Worm (Caenorhabditis elegans): ENCODE measurements around the gene cutl-3.

The cutl-3 gene

ce11 chrX:14961471-14961870, 37.5 kb downstream of the cutl-3 start, which contains the start of gene idpp-3 (continued):
- TF ChIP-seq lsl-1 (GFP tag; optimal IDR thresholded peaks at IDR 0.05) (no peak), repo-1 (tag; optimal IDR thresholded peaks at IDR 0.05) (no peak), bed-2 (GFP tag; IDR thresholded peaks at IDR 0.05) (no peak), F57C9.4 (tag; optimal IDR thresholded peaks at IDR 0.05) (no peak)

- TF ChIP-seq zfh-2 (GFP tag; conservative IDR thresholded peaks at IDR 0.05): peak; percentile 90
- TF ChIP-seq dox-1 (GFP tag; IDR thresholded peaks at IDR 0.05): no peak
- peak; percentile 76 for TF ChIP-seq egrh-3 (GFP tag; IDR thresholded peaks at IDR 0.05)
- 0 out of 2 replicates have a peak, but pooled peaks have one; percentile 12 for TF ChIP-seq mcd-1 (GFP tag; IDR thresholded peaks at IDR 0.05)
- no peak for TF ChIP-seq madf-8 (GFP tag; conservative IDR thresholded peaks at IDR 0.05)
Measured at ce11 chrX:14960841-14961240, 38.2 kb downstream of the cutl-3 start.

ce11 chrX:14959393-14960073, 39.5 kb downstream of the cutl-3 start:
- no peak for TF ChIP-seq tlf-1 (GFP tag; optimal IDR thresholded peaks at IDR 0.05)
- TF ChIP-seq B0035.1 (tag; optimal IDR thresholded peaks at IDR 0.05): no peak
- TF ChIP-seq aptf-2 (GFP tag; conservative IDR thresholded peaks at IDR 0.05): no peak
- TF ChIP-seq F33H1.4 (GFP tag; IDR thresholded peaks at IDR 0.05): no peak
- TF ChIP-seq F57A8.1 (GFP tag; optimal IDR thresholded peaks at IDR 0.05): no peak

- no peak for TF ChIP-seq him-1 (tag; optimal IDR thresholded peaks at IDR 0.05)
Measured at ce11 chrX:14958401-14958800, 40.6 kb downstream of the cutl-3 start.

ce11 chrX:14957176-14957575, 41.8 kb downstream of the cutl-3 start:
- TF ChIP-seq aptf-2 (GFP tag; conservative IDR thresholded peaks at IDR 0.05) (no peak), nfya-1 (tag; optimal IDR thresholded peaks at IDR 0.05; ENCODE audit: borderline replicate concordance, insufficient read depth) (no peak), egl-44 (GFP tag; IDR thresholded peaks at IDR 0.05) (no peak), C17E4.6 (GFP tag; IDR thresholded peaks at IDR 0.05) (no peak), mcd-1 (GFP tag; IDR thresholded peaks at IDR 0.05) (no peak), nhr-179 (tag; optimal IDR thresholded peaks at IDR 0.05) (no peak), T07F8.4 (tag; optimal IDR thresholded peaks at IDR 0.05) (no peak), aptf-3 (GFP tag; IDR thresholded peaks at IDR 0.05) (no peak)

- no peak for TF ChIP-seq snpc-4 (GFP tag; optimal IDR thresholded peaks at IDR 0.05)
- TF ChIP-seq snpc-4 (tag; optimal IDR thresholded peaks at IDR 0.05): no peak
- TF ChIP-seq B0261.1 (tag; optimal IDR thresholded peaks at IDR 0.05): no peak
- TF ChIP-seq nhr-90 (tag; optimal IDR thresholded peaks at IDR 0.05): no peak
- no peak for TF ChIP-seq snpc-1.1 (tag; optimal IDR thresholded peaks at IDR 0.05; ENCODE audit: insufficient read depth)
- TF ChIP-seq lsl-1 (GFP tag; optimal IDR thresholded peaks at IDR 0.05): no peak
Measured at ce11 chrX:14954548-14954947, 44.5 kb downstream of the cutl-3 start, which contains the start of gene pag-3. Gene pag-3, minus strand, starts transcription at chrX:14954648.

ce11 chrX:14951797-14952196, 47.2 kb downstream of the cutl-3 start:
- peak; percentile 37 for TF ChIP-seq rpc-1 (optimal IDR thresholded peaks at IDR 0.05)
- TF ChIP-seq rpc-1 (tag; optimal IDR thresholded peaks at IDR 0.05): peak; percentile 65
- no peak for TF ChIP-seq snpc-4 (GFP tag; optimal IDR thresholded peaks at IDR 0.05)
- peak in 1 of 4 experiments; percentile 36 for TF ChIP-seq snpc-4 (tag; optimal IDR thresholded peaks at IDR 0.05)
- TF ChIP-seq tbp1 (GFP tag; optimal IDR thresholded peaks at IDR 0.05): peak; percentile 6
- TF ChIP-seq D2030.7 (GFP tag; IDR thresholded peaks at IDR 0.05): peak; percentile 25; the same call in 1 of the 2 replicates
- TF ChIP-seq die-1 (tag; optimal IDR thresholded peaks at IDR 0.05): no peak
- no peak for TF ChIP-seq ceh-100 (GFP tag; IDR thresholded peaks at IDR 0.05)
- no peak for TF ChIP-seq K11D2.4 (GFP tag; IDR thresholded peaks at IDR 0.05)

Data from whole organism, young adult.